Worm (Caenorhabditis elegans) whole organism, late embryonic: Measurements from ENCODE around the gene ZK380.6.

Source experiments
- F13H6.1 ChIP-seq: sonication (generic microtip); optimal IDR thresholded peaks from 2 replicates; lab custom pipeline; 2016; ENCODE audit warnings: missing genetic modification characterization, missing compliant biosample characterization
- K09A11.1 ChIP-seq: sonication (generic microtip); optimal IDR thresholded peaks from 2 replicates; lab custom pipeline; 2017; ENCODE audit warnings: antibody characterized with exemption, mild to moderate bottlenecking, missing genetic modification characterization, missing compliant biosample characterization; ENCODE audit not compliant: insufficient read depth
- ama-1 ChIP-seq: fragments of 150-350 bp; optimal IDR thresholded peaks from 2 replicates; lab custom pipeline; 2014
- ceh-2 ChIP-seq: sonication (generic microtip); optimal IDR thresholded peaks from 2 replicates; lab custom pipeline; 2016; ENCODE audit warnings: missing genotype, missing genetic modification characterization, missing compliant biosample characterization
- hlh-6 ChIP-seq: sonication (generic microtip); optimal IDR thresholded peaks from 2 replicates; lab custom pipeline; 2016; ENCODE audit warnings: missing genotype, missing genetic modification characterization, missing compliant biosample characterization
- nhr-11 ChIP-seq: fragments of 150-350 bp; optimal IDR thresholded peaks from 2 replicates; lab custom pipeline; 2014; ENCODE audit warnings: missing biosample characterization, missing genetic modification characterization
- npax-4 ChIP-seq: sonication (generic microtip); optimal IDR thresholded peaks from 2 replicates; lab custom pipeline; 2016; ENCODE audit warnings: missing genetic modification characterization, missing compliant biosample characterization
- tbx-2 ChIP-seq: sonication (generic microtip); optimal IDR thresholded peaks from 2 replicates; lab custom pipeline; 2016; ENCODE audit warnings: missing genetic modification characterization, missing compliant biosample characterization
- unc-42 ChIP-seq: sonication (generic microtip); optimal IDR thresholded peaks from 2 replicates; lab custom pipeline; 2016; ENCODE audit warnings: missing genotype, missing genetic modification characterization, missing compliant biosample characterization
- unc-86 ChIP-seq: sonication (generic microtip); optimal IDR thresholded peaks from 2 replicates; lab custom pipeline; 2016; ENCODE audit warnings: missing genetic modification characterization, missing compliant biosample characterization
- zip-5 ChIP-seq: sonication (generic microtip); optimal IDR thresholded peaks from 2 replicates; lab custom pipeline; 2016; ENCODE audit warnings: missing genetic modification characterization, missing compliant biosample characterization

ce11 chrX:1655207-1655606 is 961 bp downstream of the ZK380.6 start, which contains the start of gene tbx-32:
- TF ChIP-seq K09A11.1 (no peak), nhr-11 (tag; lab: Kevin White, UChicago) (no peak), zip-5 (no peak), unc-42 (tag; lab: Kevin White, UChicago) (no peak), npax-4 (no peak), unc-86 (tag; lab: Kevin White, UChicago) (no peak), tbx-2 (no peak), F13H6.1 (tag; lab: Kevin White, UChicago) (no peak), ceh-2 (tag; lab: Kevin White, UChicago) (no peak), ama-1 (lab: Kevin White, UChicago) (no peak), hlh-6 (tag; lab: Kevin White, UChicago) (no peak)
